Worm (Caenorhabditis elegans): Measurements from ENCODE around the gene eas-1.

Gene eas-1

ce11 chrII:4729733-4730132 lies 10.5 kb upstream of the eas-1 start, which contains the start of gene F41C3.7:
F41C3.7 (plus strand) TSS chrII:4730033.
- TF ChIP-seq lin-39 (tag; optimal IDR thresholded peaks at IDR 0.05): no peak
- TF ChIP-seq pqm-1 (tag; optimal IDR thresholded peaks at IDR 0.05): no peak
- no peak for TF ChIP-seq R02D3.7 (tag; optimal IDR thresholded peaks at IDR 0.05)
- no peak for TF ChIP-seq elt-2 (tag; optimal IDR thresholded peaks at IDR 0.05)
- no peak for TF ChIP-seq ceh-82 (tag; optimal IDR thresholded peaks at IDR 0.05)

ce11 chrII:4733848-4734247 lies 6.4 kb upstream of the eas-1 start, which contains the start of gene F41C3.11:
F41C3.11 (minus strand) TSS chrII:4733948.
- TF ChIP-seq nhr-25 (tag; optimal IDR thresholded peaks at IDR 0.05) (no peak), ztf-11 (tag; optimal IDR thresholded peaks at IDR 0.05) (no peak), jun-1 (tag; optimal IDR thresholded peaks at IDR 0.05) (no peak), snpc-4 (tag; optimal IDR thresholded peaks at IDR 0.05) (no peak), skn-1 (tag; optimal IDR thresholded peaks at IDR 0.05) (no peak), egl-5 (tag; optimal IDR thresholded peaks at IDR 0.05) (no peak), nhr-67 (tag; optimal IDR thresholded peaks at IDR 0.05) (no peak), fkh-2 (tag; optimal IDR thresholded peaks at IDR 0.05) (no peak), elt-3 (tag; optimal IDR thresholded peaks at IDR 0.05) (no peak), nhr-76 (tag; optimal IDR thresholded peaks at IDR 0.05) (no peak), lin-15B (tag; optimal IDR thresholded peaks at IDR 0.05) (no peak), tbx-2 (tag; optimal IDR thresholded peaks at IDR 0.05) (no peak), nhr-43 (tag; optimal IDR thresholded peaks at IDR 0.05; ENCODE audit: poor library complexity, severe bottlenecking) (no peak), ceh-16 (tag; optimal IDR thresholded peaks at IDR 0.05) (no peak), egl-27 (tag; optimal IDR thresholded peaks at IDR 0.05) (no peak), nhr-11 (tag; optimal IDR thresholded peaks at IDR 0.05) (no peak), ceh-28 (tag; optimal IDR thresholded peaks at IDR 0.05) (no peak), ama-1 (optimal IDR thresholded peaks at IDR 0.05) (no peak)

- TF ChIP-seq ceh-82 (tag; optimal IDR thresholded peaks at IDR 0.05) (no peak), nhr-43 (tag; optimal IDR thresholded peaks at IDR 0.05; ENCODE audit: poor library complexity, severe bottlenecking) (no peak), ceh-9 (tag; optimal IDR thresholded peaks at IDR 0.05) (no peak), nhr-28 (tag; optimal IDR thresholded peaks at IDR 0.05) (no peak), elt-1 (tag; optimal IDR thresholded peaks at IDR 0.05) (no peak), ztf-4 (tag; optimal IDR thresholded peaks at IDR 0.05) (no peak), nhr-23 (tag; optimal IDR thresholded peaks at IDR 0.05) (peak; percentile 35), nhr-25 (tag; optimal IDR thresholded peaks at IDR 0.05) (peak; percentile 56), egl-27 (tag; optimal IDR thresholded peaks at IDR 0.05) (no peak), zag-1 (tag; optimal IDR thresholded peaks at IDR 0.05) (no peak), nhr-76 (tag; optimal IDR thresholded peaks at IDR 0.05) (no peak), hmg-11 (tag; optimal IDR thresholded peaks at IDR 0.05) (no peak), jun-1 (tag; optimal IDR thresholded peaks at IDR 0.05) (no peak)
Observed at ce11 chrII:4734477-4734876, 5.7 kb upstream of the eas-1 start.

ce11 chrII:4736585-4736984 lies 3.6 kb upstream of the eas-1 start:
- TF ChIP-seq nhr-43 (tag; optimal IDR thresholded peaks at IDR 0.05; ENCODE audit: poor library complexity, severe bottlenecking) (no peak), elt-3 (tag; optimal IDR thresholded peaks at IDR 0.05) (no peak), ztf-11 (tag; optimal IDR thresholded peaks at IDR 0.05) (no peak), hmg-11 (tag; optimal IDR thresholded peaks at IDR 0.05) (no peak), elt-2 (tag; optimal IDR thresholded peaks at IDR 0.05) (no peak), skn-1 (tag; optimal IDR thresholded peaks at IDR 0.05) (no peak), aly-2 (tag; optimal IDR thresholded peaks at IDR 0.05) (no peak)

- TF ChIP-seq daf-12 (tag; optimal IDR thresholded peaks at IDR 0.05) (no peak), tbx-2 (tag; optimal IDR thresholded peaks at IDR 0.05) (no peak), nhr-12 (tag; optimal IDR thresholded peaks at IDR 0.05) (no peak), egl-5 (tag; optimal IDR thresholded peaks at IDR 0.05) (no peak), nhr-28 (tag; optimal IDR thresholded peaks at IDR 0.05) (no peak), nhr-67 (tag; optimal IDR thresholded peaks at IDR 0.05) (no peak), mml-1 (tag; optimal IDR thresholded peaks at IDR 0.05) (no peak), skn-1 (tag; optimal IDR thresholded peaks at IDR 0.05) (no peak), sea-2 (GFP tag; optimal IDR thresholded peaks at IDR 0.05) (no peak), ceh-16 (tag; optimal IDR thresholded peaks at IDR 0.05) (no peak), nhr-76 (tag; optimal IDR thresholded peaks at IDR 0.05) (no peak), egl-27 (tag; optimal IDR thresholded peaks at IDR 0.05) (no peak), elt-3 (tag; optimal IDR thresholded peaks at IDR 0.05) (no peak), nhr-25 (tag; optimal IDR thresholded peaks at IDR 0.05) (no peak), nhr-23 (tag; optimal IDR thresholded peaks at IDR 0.05) (no peak), snpc-4 (tag; optimal IDR thresholded peaks at IDR 0.05) (no peak), ztf-4 (tag; optimal IDR thresholded peaks at IDR 0.05) (no peak), ztf-11 (tag; optimal IDR thresholded peaks at IDR 0.05) (no peak), ama-1 (optimal IDR thresholded peaks at IDR 0.05) (no peak)
Observed at ce11 chrII:4737348-4737747, 2.9 kb upstream of the eas-1 start, which contains the start of gene ctsa-1.1. ctsa-1.1 (plus strand) TSS chrII:4737648.
